Worm (Caenorhabditis elegans): ENCODE data around the gene C50C3.1.

C50C3.1 gene

DNA sequence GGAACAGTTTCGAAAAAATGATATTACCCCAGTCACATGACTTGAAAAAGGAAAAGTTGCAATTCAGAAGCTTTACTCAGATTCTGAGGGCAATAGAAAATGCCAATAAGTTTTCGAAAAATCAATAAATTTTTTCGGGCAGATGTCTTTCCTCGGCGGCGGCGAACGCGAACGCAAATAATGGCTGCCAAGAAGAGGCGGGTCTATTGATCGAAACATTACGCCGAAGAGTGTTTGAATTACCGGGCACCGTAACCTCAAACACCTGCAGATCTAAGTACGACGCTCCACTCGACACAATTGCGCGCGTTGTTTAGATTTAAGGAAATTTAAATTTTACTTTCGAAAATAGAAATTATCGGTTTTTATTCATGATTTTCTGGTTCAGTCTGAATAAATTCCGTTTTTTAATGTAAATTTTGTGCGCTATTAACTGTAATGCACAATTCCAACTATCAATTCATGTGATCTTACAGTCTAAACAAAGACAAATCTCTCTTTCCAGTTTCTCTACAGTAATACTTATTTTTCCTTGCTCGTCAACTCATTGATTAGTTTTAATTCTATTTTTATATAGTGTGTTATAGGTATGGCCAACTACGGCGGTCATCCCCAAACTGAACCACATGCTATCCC is 27.9 kb upstream of the C50C3.1 start, which contains the start of gene prp-8 (continued):
- TF ChIP-seq zip-2 (tag; optimal IDR thresholded peaks at IDR 0.05) (no peak), dmd-9 (GFP tag; IDR thresholded peaks at IDR 0.05) (peak; percentile 50; the same call in 1 of the 2 replicates), aha-1 (tag) (peak; percentile 99), dpl-1 (GFP tag; optimal IDR thresholded peaks at IDR 0.05) (peak; percentile 91), nhr-76 (tag; optimal IDR thresholded peaks at IDR 0.05) (no peak), lim-7 (GFP tag; IDR thresholded peaks at IDR 0.05) (no peak), ceh-28 (tag; optimal IDR thresholded peaks at IDR 0.05) (peak; percentile 77), dmd-6 (GFP tag; IDR thresholded peaks at IDR 0.05) (peak; percentile 68), ceh-44 (GFP tag; IDR thresholded peaks at IDR 0.05) (no peak), daf-12 (tag; optimal IDR thresholded peaks at IDR 0.05) (no peak), unc-39 (tag; optimal IDR thresholded peaks at IDR 0.05) (no peak), cey-2 (tag; optimal IDR thresholded peaks at IDR 0.05; ENCODE audit: borderline replicate concordance, insufficient read depth) (no peak), ZK546.5 (tag; optimal IDR thresholded peaks at IDR 0.05) (peak in 1 of 2 experiments; percentile 94), nhr-42 (GFP tag; IDR thresholded peaks at IDR 0.05) (0 out of 2 replicates have a peak, but pooled peaks have one; percentile 26), F37D6.2 (tag; optimal IDR thresholded peaks at IDR 0.05) (peak; percentile 62), ctbp-1 (GFP tag; IDR thresholded peaks at IDR 0.05) (peak; percentile 68), hlh-11 (tag; optimal IDR thresholded peaks at IDR 0.05) (peak; percentile 83)

DNA sequence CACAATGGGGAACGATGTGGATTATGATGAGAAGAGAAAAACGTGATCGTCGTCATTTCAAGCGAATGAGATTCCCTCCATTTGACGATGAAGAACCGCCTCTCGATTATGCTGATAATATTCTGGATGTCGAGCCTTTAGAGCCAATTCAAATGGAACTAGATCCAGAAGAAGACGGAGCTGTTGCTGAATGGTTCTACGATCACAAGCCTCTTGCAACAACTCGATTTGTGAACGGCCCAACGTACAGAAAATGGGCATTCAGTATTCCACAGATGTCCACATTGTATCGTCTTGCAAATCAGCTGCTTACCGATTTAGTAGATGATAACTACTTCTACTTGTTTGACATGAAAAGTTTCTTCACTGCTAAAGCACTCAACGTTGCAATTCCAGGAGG is 27.0 kb upstream of the C50C3.1 start:
- peak; percentile 97 for TF ChIP-seq aha-1 (tag)
- TF ChIP-seq R02D3.7 (tag; optimal IDR thresholded peaks at IDR 0.05) = no peak

- TF ChIP-seq spr-1 (tag; optimal IDR thresholded peaks at IDR 0.05) (no peak), nhr-11 (tag; optimal IDR thresholded peaks at IDR 0.05) (no peak), egl-27 (tag; optimal IDR thresholded peaks at IDR 0.05) (no peak), ctbp-1 (GFP tag; IDR thresholded peaks at IDR 0.05) (no peak), lsy-2 (tag; optimal IDR thresholded peaks at IDR 0.05) (peak in 1 of 2 experiments; percentile 7), snpc-4 (tag; optimal IDR thresholded peaks at IDR 0.05) (no peak), ceh-20 (GFP tag; IDR thresholded peaks at IDR 0.05) (0 out of 2 replicates have a peak, but pooled peaks have one; percentile 38), mes-2 (tag; optimal IDR thresholded peaks at IDR 0.05; ENCODE audit: poor library complexity, severe bottlenecking) (no peak), daf-12 (tag; optimal IDR thresholded peaks at IDR 0.05) (no peak), tra-1 (GFP tag; IDR thresholded peaks at IDR 0.05) (0 out of 2 replicates have a peak, but pooled peaks have one; percentile 30), mdl-1 (tag; optimal IDR thresholded peaks at IDR 0.05) (no peak), nhr-77 (tag; optimal IDR thresholded peaks at IDR 0.05) (no peak), F10B5.3 (tag; optimal IDR thresholded peaks at IDR 0.05) (no peak), lin-1 (GFP tag; IDR thresholded peaks at IDR 0.05) (no peak), unc-62 (GFP tag; optimal IDR thresholded peaks at IDR 0.05 in 1 of 2) (peak in 1 of 2 experiments; percentile 72), unc-62 (tag; optimal IDR thresholded peaks at IDR 0.05) (no peak), php-3 (GFP tag; IDR thresholded peaks at IDR 0.05) (no peak), Y5F2A.4 (GFP tag; optimal IDR thresholded peaks at IDR 0.05) (no peak), ama-1 (optimal IDR thresholded peaks at IDR 0.05) (peak; percentile 21), ceh-82 (tag; optimal IDR thresholded peaks at IDR 0.05) (no peak), egl-43 (GFP tag; IDR thresholded peaks at IDR 0.05) (no peak), F26F4.8 (GFP tag; conservative IDR thresholded peaks at IDR 0.05) (no peak), T26A8.4 (GFP tag; IDR thresholded peaks at IDR 0.05) (no peak), aha-1 (tag) (no peak), nhr-25 (tag; optimal IDR thresholded peaks at IDR 0.05; ENCODE audit: borderline replicate concordance, insufficient read depth) (no peak), dmd-6 (GFP tag; IDR thresholded peaks at IDR 0.05) (0 out of 2 replicates have a peak, but pooled peaks have one; percentile 12)
These were observed 19.1 kb upstream of the C50C3.1 start for ce11 chrIII:8172609-8173133.
